Worm (Caenorhabditis elegans) whole organism, early embryonic: ENCODE measurements around the gene spas-1.
A peak's percentile ranks its signal among the peaks of the same experiment; 100 is the strongest.

ENCODE experiments used
- B0310.2 ChIP-seq: sonication (generic microtip); optimal IDR thresholded peaks from 2 replicates; lab custom pipeline; 2016; ENCODE audit warnings: mild to moderate bottlenecking, missing genetic modification characterization, missing compliant biosample characterization
- F13C5.2 ChIP-seq: sonication (generic microtip); optimal IDR thresholded peaks from 2 replicates; lab custom pipeline; 2017; ENCODE audit warnings: mild to moderate bottlenecking, missing genetic modification characterization, inconsistent platforms, missing compliant biosample characterization
- aly-1 ChIP-seq: sonication (generic microtip); optimal IDR thresholded peaks from 2 replicates; lab custom pipeline; 2016; ENCODE audit warnings: missing genetic modification characterization, missing compliant biosample characterization
- ama-1 ChIP-seq: fragments of 150-350 bp; optimal IDR thresholded peaks from 2 replicates; lab custom pipeline; 2014
- ceh-13 ChIP-seq: fragments of 200-800 bp; sonication (Bioruptor generic); optimal IDR thresholded peaks from 2 replicates; lab custom pipeline; 2018; ENCODE audit warnings: mild to moderate bottlenecking, missing genetic modification characterization, missing compliant biosample characterization
- ceh-36 ChIP-seq: sonication (generic microtip); optimal IDR thresholded peaks from 2 replicates; lab custom pipeline; 2016; ENCODE audit warnings: missing genetic modification characterization, inconsistent platforms, missing compliant biosample characterization
- ets-7 ChIP-seq: sonication (generic microtip); optimal IDR thresholded peaks from 2 replicates; lab custom pipeline; 2016; ENCODE audit warnings: missing genotype, missing genetic modification characterization, missing compliant biosample characterization
- flt-1 ChIP-seq: fragments of 200-800 bp; sonication (Bioruptor generic); IDR thresholded peaks from 2 replicates; pipeline ENCODE4 v1.3.6; 2022; ENCODE audit warnings: missing genetic modification characterization, missing compliant biosample characterization
- hmbx-1 ChIP-seq: sonication (generic microtip); optimal IDR thresholded peaks from 2 replicates; lab custom pipeline; 2016; ENCODE audit warnings: mild to moderate bottlenecking, missing genetic modification characterization, missing compliant biosample characterization
- hmg-4 ChIP-seq: fragments of 200-800 bp; sonication (Bioruptor generic); optimal IDR thresholded peaks from 2 replicates; lab custom pipeline; 2018; ENCODE audit warnings: mild to moderate bottlenecking, missing genetic modification characterization, missing compliant biosample characterization
- hnd-1 ChIP-seq: sonication (generic microtip); optimal IDR thresholded peaks from 2 replicates; lab custom pipeline; 2016; ENCODE audit warnings: missing genetic modification characterization, missing compliant biosample characterization
- pes-1 ChIP-seq: fragments of 200-800 bp; sonication (Bioruptor generic); IDR thresholded peaks from 2 replicates; pipeline ENCODE4 v1.3.6; 2022; ENCODE audit warnings: missing genetic modification reagents, missing genetic modification characterization, missing compliant biosample characterization
- scrt-1 ChIP-seq: fragments of 200-800 bp; sonication (Bioruptor generic); IDR thresholded peaks from 2 replicates; pipeline ENCODE4 v1.3.6; 2022; ENCODE audit warnings: missing genetic modification characterization, missing compliant biosample characterization
- sea-1 ChIP-seq: fragments of 200-800 bp; sonication (Bioruptor generic); conservative IDR thresholded peaks from 2 replicates; pipeline ENCODE4 v1.3.6; 2022; ENCODE audit warnings: missing genetic modification characterization, missing compliant biosample characterization
- tbx-11 ChIP-seq: fragments of 200-800 bp; sonication (Bioruptor generic); IDR thresholded peaks from 2 replicates; pipeline ENCODE4 v1.3.6; 2022; ENCODE audit warnings: missing genetic modification characterization, missing compliant biosample characterization
- tbx-37 ChIP-seq: fragments of 200-800 bp; sonication (Bioruptor generic); conservative IDR thresholded peaks from 2 replicates; pipeline ENCODE4 v1.3.6; 2022; ENCODE audit warnings: missing genetic modification reagents, missing genetic modification characterization, missing compliant biosample characterization
- tra-4 ChIP-seq: sonication (generic microtip); optimal IDR thresholded peaks from 2 replicates; lab custom pipeline; 2017; ENCODE audit warnings: missing genetic modification characterization, missing compliant biosample characterization

The spas-1 gene

DNA sequence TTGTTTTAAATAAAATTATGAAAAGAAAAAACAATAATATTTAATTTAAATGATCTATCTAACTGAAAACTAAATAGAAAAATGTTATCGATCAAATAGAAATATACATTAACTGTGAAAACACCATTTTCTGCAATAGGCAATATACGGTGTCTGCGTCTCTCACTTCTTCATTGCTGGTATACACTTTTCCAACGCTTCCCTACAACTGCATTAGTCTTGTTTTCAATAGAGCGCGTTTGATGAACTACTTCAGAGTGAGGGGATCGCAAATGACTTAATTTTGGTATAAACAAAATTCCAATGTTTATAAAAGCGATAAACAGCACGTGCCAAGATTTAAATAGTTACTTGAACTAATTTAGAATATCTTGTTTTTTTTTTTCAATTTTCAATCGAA is 36.9 kb downstream of the spas-1 start:
- TF ChIP-seq hnd-1, result no peak
- no peak for TF ChIP-seq pes-1 (GFP tag; lab: Robert Waterston, UW)
- TF ChIP-seq tbx-11 (GFP tag; lab: Robert Waterston, UW), result no peak
- TF ChIP-seq B0310.2 (tag; lab: Kevin White, UChicago), result no peak
- TF ChIP-seq F13C5.2 (tag; lab: Kevin White, UChicago), result no peak

DNA sequence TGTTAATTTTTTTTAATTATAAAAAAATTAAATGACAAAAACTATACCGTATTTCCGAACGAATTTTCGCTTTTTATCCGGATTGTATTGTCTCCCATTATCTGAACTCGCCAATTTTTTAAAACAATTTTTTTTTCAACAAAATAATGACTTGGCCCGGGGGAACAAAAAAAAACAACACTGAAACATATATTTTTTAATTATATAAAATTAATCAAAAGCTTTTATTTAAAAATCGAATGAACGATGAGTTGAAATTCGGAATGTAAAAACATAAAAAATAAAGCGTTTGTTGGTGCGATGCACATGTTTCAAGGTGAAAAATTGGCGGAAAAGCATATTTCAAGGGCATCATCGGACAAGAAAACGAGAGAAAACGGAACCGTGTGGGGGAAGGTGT is 38.0 kb downstream of the spas-1 start, which contains the start of gene mdt-27:
Gene mdt-27 (minus strand): TSS at position 101 of the 400 bp plus-strand sequence.
- TF ChIP-seq tbx-37 (GFP tag; lab: Robert Waterston, UW), result no peak
- no peak for TF ChIP-seq sea-1 (GFP tag; lab: Robert Waterston, UW)

DNA sequence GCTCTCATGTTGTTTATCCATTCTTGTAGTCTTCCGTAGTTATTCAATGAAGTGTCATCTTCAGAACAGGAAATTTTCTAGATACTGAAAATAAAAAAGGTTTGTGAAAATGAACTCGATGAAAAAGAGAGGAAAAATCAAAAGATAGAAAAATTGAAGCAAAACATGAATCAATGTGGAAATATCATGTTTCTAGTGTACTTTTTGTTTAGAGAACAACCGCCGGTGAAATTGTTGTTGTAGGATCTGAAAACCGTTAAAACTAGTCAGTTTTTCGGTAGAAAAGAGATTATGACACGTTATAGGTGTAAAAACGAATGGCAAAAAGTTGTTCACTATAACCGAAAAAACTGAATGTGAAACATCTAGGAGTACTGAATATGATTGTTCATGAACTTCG is 41.6 kb downstream of the spas-1 start, which contains the start of gene pacs-1:
Gene pacs-1 (minus strand): TSS at position 101 of the 400 bp plus-strand sequence.
- no peak for TF ChIP-seq ama-1 (lab: Kevin White, UChicago)
- TF ChIP-seq ceh-36 (tag; lab: Kevin White, UChicago), result no peak
- TF ChIP-seq tbx-11 (GFP tag; lab: Robert Waterston, UW), result no peak
- TF ChIP-seq ets-7 (tag; lab: Kevin White, UChicago), result no peak

DNA sequence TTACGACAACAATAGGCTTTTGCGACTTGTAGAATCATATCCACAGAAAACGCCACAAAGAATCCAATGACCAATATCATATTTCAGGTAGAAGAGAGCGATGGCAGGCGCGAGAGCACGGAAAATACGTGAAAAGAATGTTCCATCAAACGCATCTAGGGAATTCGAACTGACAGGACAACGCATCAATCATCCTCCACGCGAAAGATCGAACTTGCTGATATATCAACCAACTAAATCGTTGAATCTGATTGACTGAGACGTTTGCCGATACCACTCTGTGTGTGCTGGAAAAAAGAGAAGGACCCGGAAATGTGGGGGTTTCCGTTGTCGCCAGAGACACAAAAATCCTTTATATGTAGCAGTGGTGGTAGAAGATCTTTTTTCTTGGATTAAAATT is 42.6 kb downstream of the spas-1 start:
- TF ChIP-seq hmg-4 (GFP tag; lab: Kevin White, UChicago), result no peak
- no peak for TF ChIP-seq scrt-1 (GFP tag; lab: Robert Waterston, UW)
- no peak for TF ChIP-seq tra-4 (tag; lab: Kevin White, UChicago)
- TF ChIP-seq ceh-13 (GFP tag; lab: Kevin White, UChicago), result no peak
- no peak for TF ChIP-seq F13C5.2 (tag; lab: Kevin White, UChicago)
- no peak for TF ChIP-seq pes-1 (GFP tag; lab: Robert Waterston, UW)
- no peak for TF ChIP-seq flt-1 (GFP tag; lab: Robert Waterston, UW)
- TF ChIP-seq hnd-1, result no peak
- TF ChIP-seq tbx-37 (GFP tag; lab: Robert Waterston, UW), result no peak
- no peak for TF ChIP-seq tbx-11 (GFP tag; lab: Robert Waterston, UW)
- TF ChIP-seq ama-1 (lab: Kevin White, UChicago), result no peak
- no peak for TF ChIP-seq B0310.2 (tag; lab: Kevin White, UChicago)
- no peak for TF ChIP-seq sea-1 (GFP tag; lab: Robert Waterston, UW)
- no peak for TF ChIP-seq ceh-36 (tag; lab: Kevin White, UChicago)
- TF ChIP-seq aly-1, result no peak
- TF ChIP-seq ets-7 (tag; lab: Kevin White, UChicago), result no peak

DNA sequence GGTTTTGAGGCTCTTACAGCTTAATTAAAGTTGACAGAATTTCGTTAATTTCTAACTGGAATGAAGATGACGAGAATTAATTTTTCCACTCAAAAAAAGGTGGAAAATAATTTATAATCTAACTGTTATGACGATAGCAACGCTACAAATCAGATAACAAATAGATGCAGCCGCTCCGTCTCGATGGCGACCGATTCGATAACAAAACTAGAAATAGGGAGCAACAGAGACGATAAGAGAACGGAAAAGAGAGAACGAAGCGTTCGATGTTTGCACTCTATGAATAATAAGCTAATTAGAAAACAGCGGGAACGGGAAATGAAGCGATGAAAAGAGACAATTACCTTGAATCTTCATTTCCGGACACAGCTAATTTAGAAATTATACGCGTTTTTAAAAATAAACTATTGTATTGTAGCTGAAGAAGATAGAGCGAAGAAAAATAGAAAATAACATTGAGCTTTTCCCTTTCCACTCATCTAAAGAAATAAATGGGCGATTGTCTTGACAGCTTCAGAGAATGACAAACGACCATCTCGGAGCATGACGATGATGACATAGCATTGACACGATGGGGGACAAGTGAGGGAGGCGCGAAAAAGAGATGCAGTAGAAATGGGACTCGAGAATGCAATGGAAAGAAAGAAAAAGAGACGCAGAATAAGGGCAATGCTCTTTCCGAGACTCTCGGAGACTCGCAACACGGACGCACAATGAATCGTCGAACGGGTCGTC is 43.2 kb downstream of the spas-1 start:
- 0 out of 2 replicates have a peak, but pooled peaks have one; percentile 32 for TF ChIP-seq tbx-11 (GFP tag; lab: Robert Waterston, UW)
- no peak for TF ChIP-seq hmg-4 (GFP tag; lab: Kevin White, UChicago)

DNA sequence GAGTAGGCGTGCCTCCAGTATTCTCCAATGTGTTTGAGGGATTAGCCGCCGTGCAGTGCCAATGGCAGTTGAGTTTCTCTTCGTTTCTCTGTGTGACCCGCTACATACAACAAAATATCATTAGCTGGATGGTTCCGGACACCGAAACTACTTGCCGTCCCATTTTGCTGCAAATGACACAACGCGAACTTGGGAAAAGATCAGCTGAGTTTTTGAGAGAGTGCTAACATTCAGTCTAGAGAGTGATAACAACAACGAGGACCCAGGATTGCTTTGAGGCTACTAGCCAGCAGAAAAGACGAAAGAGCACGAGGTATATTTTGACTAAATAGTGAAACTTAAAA is 43.8 kb downstream of the spas-1 start:
- no peak for TF ChIP-seq ets-7 (tag; lab: Kevin White, UChicago)
- TF ChIP-seq pes-1 (GFP tag; lab: Robert Waterston, UW), result no peak
- peak; percentile 44 for TF ChIP-seq ceh-36 (tag; lab: Kevin White, UChicago)
- TF ChIP-seq tra-4 (tag; lab: Kevin White, UChicago), result no peak
- no peak for TF ChIP-seq B0310.2 (tag; lab: Kevin White, UChicago)
- no peak for TF ChIP-seq tbx-11 (GFP tag; lab: Robert Waterston, UW)
- no peak for TF ChIP-seq aly-1
- no peak for TF ChIP-seq ceh-13 (GFP tag; lab: Kevin White, UChicago)
- no peak for TF ChIP-seq tbx-37 (GFP tag; lab: Robert Waterston, UW)

DNA sequence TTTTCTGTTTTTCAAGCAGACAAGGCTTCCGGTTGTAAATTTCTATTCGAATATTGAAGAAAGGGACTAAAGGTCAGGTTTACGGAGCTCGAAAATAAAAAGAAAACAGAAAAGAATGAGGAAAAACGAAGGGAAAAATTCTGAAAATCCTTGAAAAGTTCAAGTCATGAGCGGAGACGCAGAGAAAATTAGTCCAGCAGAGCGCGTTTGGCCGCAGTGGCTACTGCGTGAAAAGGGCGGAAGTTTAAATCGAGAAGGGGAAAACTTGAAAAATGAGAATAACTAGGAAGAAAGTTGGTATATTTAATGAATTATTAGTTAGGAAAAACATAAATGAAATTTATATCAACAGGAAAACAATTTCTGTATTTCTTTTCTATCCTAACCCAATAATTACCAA is 44.9 kb downstream of the spas-1 start:
- TF ChIP-seq flt-1 (GFP tag; lab: Robert Waterston, UW), result no peak
- TF ChIP-seq ama-1 (lab: Kevin White, UChicago), result no peak
- no peak for TF ChIP-seq tbx-37 (GFP tag; lab: Robert Waterston, UW)
- TF ChIP-seq aly-1, result no peak
- peak; percentile 14 for TF ChIP-seq F13C5.2 (tag; lab: Kevin White, UChicago)
- no peak for TF ChIP-seq tbx-11 (GFP tag; lab: Robert Waterston, UW)
- no peak for TF ChIP-seq hnd-1
- no peak for TF ChIP-seq sea-1 (GFP tag; lab: Robert Waterston, UW)

DNA sequence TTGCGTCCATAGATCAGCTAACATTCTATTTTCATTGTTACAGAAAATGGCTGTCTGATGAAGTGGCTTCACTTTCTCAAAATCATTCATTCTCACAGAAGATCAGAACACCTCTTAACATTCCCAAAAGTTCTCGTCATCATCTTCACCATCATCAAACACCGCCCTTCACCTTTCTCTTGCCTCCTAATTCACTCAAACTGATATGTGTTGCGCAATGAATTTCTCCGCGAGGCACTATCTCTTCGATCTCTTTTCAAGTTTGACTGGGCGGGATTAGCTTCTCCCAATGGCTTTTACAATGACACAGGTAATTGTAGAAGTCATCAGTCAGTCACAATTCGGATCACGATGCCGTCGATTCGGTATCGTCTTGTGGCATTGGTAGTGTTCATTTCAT is 46.0 kb downstream of the spas-1 start, which contains the start of gene grd-6:
Gene grd-6 (plus strand): TSS at position 301 of the 400 bp plus-strand sequence.
- TF ChIP-seq tbx-11 (GFP tag; lab: Robert Waterston, UW) (no peak), sea-1 (GFP tag; lab: Robert Waterston, UW) (no peak), B0310.2 (tag; lab: Kevin White, UChicago) (no peak)

DNA sequence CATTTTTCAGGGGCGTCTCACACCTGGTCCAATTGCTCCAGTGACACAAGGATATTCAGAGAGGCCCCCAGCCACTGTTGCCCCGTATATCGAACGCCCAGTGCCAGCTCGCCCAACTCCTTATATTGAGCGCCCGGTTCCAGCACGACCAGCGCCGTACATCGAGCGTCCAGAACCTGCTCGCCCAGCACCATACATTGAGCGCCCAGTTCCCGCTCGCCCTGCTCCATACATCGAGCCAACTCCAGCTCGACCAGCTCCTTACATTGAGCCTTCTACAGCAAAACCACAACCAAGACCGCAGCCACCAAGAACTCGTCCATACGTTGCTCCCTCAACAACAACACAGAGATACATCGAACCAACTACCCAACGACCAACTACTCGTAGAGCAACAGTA is 47.2 kb downstream of the spas-1 start:
- TF ChIP-seq hmbx-1 (tag; lab: Kevin White, UChicago) (no peak), tbx-37 (GFP tag; lab: Robert Waterston, UW) (no peak), pes-1 (GFP tag; lab: Robert Waterston, UW) (no peak), ceh-36 (tag; lab: Kevin White, UChicago) (no peak), tbx-11 (GFP tag; lab: Robert Waterston, UW) (no peak), flt-1 (GFP tag; lab: Robert Waterston, UW) (no peak)
